Fruit fly (Drosophila melanogaster) whole organism, pupa: Measurements from ENCODE around the gene CG34408.

Experiments used
- CG10348 ChIP-seq: fragments of 200-800 bp; sonication (Bioruptor generic); IDR thresholded peaks from 2 replicates; pipeline ENCODE4 v1.3.6; 2022; ENCODE audit warnings: missing biosample characterization, missing genetic modification characterization
- CG12605 ChIP-seq: fragments of 200-800 bp; sonication (Bioruptor generic); IDR thresholded peaks from 2 replicates; pipeline ENCODE4 v1.3.6; 2022; ENCODE audit warnings: missing biosample characterization, missing genetic modification characterization
- CG13204 ChIP-seq: fragments of 200-800 bp; sonication (Bioruptor generic); optimal IDR thresholded peaks from 2 replicates; lab custom pipeline; 2018; ENCODE audit warnings: missing biosample characterization, mild to moderate bottlenecking, missing genetic modification characterization, moderate library complexity
- CG14655 ChIP-seq: fragments of 200-800 bp; sonication (Bioruptor generic); optimal IDR thresholded peaks from 3 replicates; lab custom pipeline; 2017; ENCODE audit warnings: mild to moderate bottlenecking, missing biosample characterization, missing genetic modification reagents, missing genetic modification characterization
- CG17806 ChIP-seq: fragments of 200-800 bp; sonication (Bioruptor generic); optimal IDR thresholded peaks from 2 replicates; lab custom pipeline; 2018; ENCODE audit warnings: missing biosample characterization, mild to moderate bottlenecking, missing genetic modification characterization, moderate library complexity
- CG32121 ChIP-seq: fragments of 200-800 bp; sonication (Bioruptor generic); IDR thresholded peaks from 2 replicates; pipeline ENCODE4 v1.3.6; 2022; ENCODE audit warnings: missing biosample characterization, missing genetic modification characterization
- CG4496 ChIP-seq: fragments of 200-800 bp; sonication (Bioruptor generic); IDR thresholded peaks from 3 replicates; pipeline ENCODE4 v1.3.6; 2022; ENCODE audit warnings: missing biosample characterization, missing genetic modification characterization
- CG8159 ChIP-seq: fragments of 200-800 bp; sonication (Bioruptor generic); optimal IDR thresholded peaks from 3 replicates; lab custom pipeline; 2018; ENCODE audit warnings: missing biosample characterization, mild to moderate bottlenecking, missing genetic modification characterization, moderate library complexity
- CG8301 ChIP-seq: fragments of 200-800 bp; sonication (Bioruptor generic); optimal IDR thresholded peaks from 2 replicates; lab custom pipeline; 2018; ENCODE audit warnings: missing biosample characterization, mild to moderate bottlenecking, missing genetic modification characterization
- CG9948 ChIP-seq: fragments of 200-800 bp; sonication (Bioruptor generic); optimal IDR thresholded peaks from 2 replicates; lab custom pipeline; 2018; ENCODE audit warnings: missing biosample characterization, mild to moderate bottlenecking, missing genetic modification characterization, moderate library complexity
- Pif1A ChIP-seq: fragments of 200-800 bp; sonication (Bioruptor generic); optimal IDR thresholded peaks from 3 replicates; lab custom pipeline; 2016; ENCODE audit warnings: missing biosample characterization, missing genetic modification characterization
- Pif1B ChIP-seq: fragments of 200-800 bp; sonication (Bioruptor generic); optimal IDR thresholded peaks from 3 replicates; lab custom pipeline; 2016; ENCODE audit warnings: missing biosample characterization, missing genetic modification characterization
- Snoo ChIP-seq: fragments of 200-800 bp; sonication (Bioruptor generic); optimal IDR thresholded peaks from 3 replicates; lab custom pipeline; 2017; ENCODE audit warnings: missing biosample characterization, mild to moderate bottlenecking, missing genetic modification characterization, inconsistent platforms
- rn ChIP-seq: fragments of 200-800 bp; sonication (Bioruptor generic); IDR thresholded peaks from 2 replicates; pipeline ENCODE4 v1.3.6; 2022; ENCODE audit warnings: missing biosample characterization, missing genetic modification characterization

- TF ChIP-seq CG9948 (peak; percentile 79), rn (GFP tag; lab: Robert Waterston, UW) (peak; percentile 36; the same call in 1 of the 2 replicates), Snoo (tag; lab: Kevin White, UChicago) (peak; percentile 87), Pif1B (GFP tag; lab: Kevin White, UChicago) (peak; percentile 83), CG13204 (no peak), CG17806 (peak; percentile 76), CG4496 (GFP tag; lab: Robert Waterston, UW) (peak; percentile 83; the same call in 2 of the 3 replicates), CG14655 (GFP tag; lab: Kevin White, UChicago) (peak; percentile 94), CG10348 (GFP tag; lab: Robert Waterston, UW) (no peak), CG8301 (tag; lab: Kevin White, UChicago) (peak; percentile 88), CG8159 (tag; lab: Kevin White, UChicago) (peak; percentile 80), CG32121 (GFP tag; lab: Robert Waterston, UW) (peak; percentile 69), Pif1A (GFP tag; lab: Kevin White, UChicago) (peak; percentile 78), CG12605 (GFP tag; lab: Robert Waterston, UW) (peak; percentile 69)
Observed at dm6 chrX:10211128-10211914, 8.6 kb upstream of the CG34408 start.
